Worm (Caenorhabditis elegans): ENCODE measurements around the gene iff-1.

Gene iff-1

ce11 chrIII:9705157-9705905 is 41.7 kb downstream of the iff-1 start:
- no peak for TF ChIP-seq gei-17 (GFP tag; optimal IDR thresholded peaks at IDR 0.05)
- TF ChIP-seq lin-35 (GFP tag; optimal IDR thresholded peaks at IDR 0.05): peak in 1 of 3 experiments; percentile 25
- TF ChIP-seq repo-1 (tag; optimal IDR thresholded peaks at IDR 0.05): no peak

- TF ChIP-seq hsf-1 (GFP tag; IDR thresholded peaks at IDR 0.05) (no peak), atf-7 (tag; optimal IDR thresholded peaks at IDR 0.05) (peak; percentile 40)
Measured at ce11 chrIII:9704606-9704938, 42.4 kb downstream of the iff-1 start.

- TF ChIP-seq sea-2 (GFP tag; IDR thresholded peaks at IDR 0.05) (no peak), lin-26 (GFP tag; IDR thresholded peaks at IDR 0.05) (0 out of 2 replicates have a peak, but pooled peaks have one; percentile 57), B0019.2 (GFP tag; conservative IDR thresholded peaks at IDR 0.05) (no peak), ztf-25 (GFP tag; IDR thresholded peaks at IDR 0.05) (no peak), nfyb-1 (GFP tag; IDR thresholded peaks at IDR 0.05) (0 out of 2 replicates have a peak, but pooled peaks have one; percentile 19), ceh-27 (GFP tag; optimal IDR thresholded peaks at IDR 0.05) (peak; percentile 38), ztf-28 (GFP tag; IDR thresholded peaks at IDR 0.05) (no peak), zfh-2 (GFP tag; conservative IDR thresholded peaks at IDR 0.05) (peak; percentile 83), K12H6.12 (tag; optimal IDR thresholded peaks at IDR 0.05) (peak; percentile 51), Y53G8AR.9 (GFP tag; conservative IDR thresholded peaks at IDR 0.05) (no peak), hmg-1.2 (GFP tag; IDR thresholded peaks at IDR 0.05) (peak; percentile 43; the same call in 1 of the 2 replicates), snpc-3.4 (tag; optimal IDR thresholded peaks at IDR 0.05) (no peak), ztf-6 (GFP tag; IDR thresholded peaks at IDR 0.05) (no peak), F49E8.2 (tag; optimal IDR thresholded peaks at IDR 0.05; ENCODE audit: insufficient read depth) (no peak), somi-1 (GFP tag; optimal IDR thresholded peaks at IDR 0.05) (peak; percentile 38), cebp-1 (GFP tag; IDR thresholded peaks at IDR 0.05) (no peak), cebp-1 (tag; optimal IDR thresholded peaks at IDR 0.05) (peak; percentile 36), die-1 (tag; optimal IDR thresholded peaks at IDR 0.05) (peak; percentile 11)
Measured at ce11 chrIII:9703747-9704605, 43.0 kb downstream of the iff-1 start.

- TF ChIP-seq ztf-18 (tag; optimal IDR thresholded peaks at IDR 0.05): peak; percentile 5
- TF ChIP-seq hrde-1 (tag; optimal IDR thresholded peaks at IDR 0.05; ENCODE audit: borderline replicate concordance): no peak
- no peak for TF ChIP-seq snpc-4 (GFP tag; optimal IDR thresholded peaks at IDR 0.05)
- TF ChIP-seq snpc-4 (tag; optimal IDR thresholded peaks at IDR 0.05): peak in 1 of 4 experiments; percentile 20
- TF ChIP-seq ceh-27 (GFP tag; optimal IDR thresholded peaks at IDR 0.05): peak; percentile 7
- 0 out of 2 replicates have a peak, but pooled peaks have one; percentile 38 for TF ChIP-seq lin-26 (GFP tag; IDR thresholded peaks at IDR 0.05)
- peak; percentile 84 for TF ChIP-seq zfh-2 (GFP tag; conservative IDR thresholded peaks at IDR 0.05)
- TF ChIP-seq hlh-26 (GFP tag; conservative IDR thresholded peaks at IDR 0.05): no peak
- TF ChIP-seq nhr-80 (tag; optimal IDR thresholded peaks at IDR 0.05): peak; percentile 62
- TF ChIP-seq ZK185.1 (tag; optimal IDR thresholded peaks at IDR 0.05; ENCODE audit: poor library complexity, severe bottlenecking): peak; percentile 46
- no peak for TF ChIP-seq B0261.1 (tag; optimal IDR thresholded peaks at IDR 0.05)
- no peak for TF ChIP-seq cebp-1 (GFP tag; IDR thresholded peaks at IDR 0.05)
- peak; percentile 57 for TF ChIP-seq cebp-1 (tag; optimal IDR thresholded peaks at IDR 0.05)
- TF ChIP-seq cebp-2 (GFP tag; IDR thresholded peaks at IDR 0.05): no peak
- peak; percentile 27; the same call in 1 of the 2 replicates for TF ChIP-seq hmg-1.2 (GFP tag; IDR thresholded peaks at IDR 0.05)
- peak; percentile 61 for TF ChIP-seq K12H6.12 (tag; optimal IDR thresholded peaks at IDR 0.05)
Measured at ce11 chrIII:9702665-9703252, 44.2 kb downstream of the iff-1 start.

All from whole organism, young adult.